Fruit fly (Drosophila melanogaster) whole organism, embryonic: ENCODE results near the gene Ir94a.

ENCODE experiments used
- CG10654 ChIP-seq: fragments of 200-800 bp; sonication (Bioruptor generic); optimal IDR thresholded peaks from 2 replicates; lab custom pipeline; 2016; ENCODE audit warnings: missing biosample characterization, missing genetic modification characterization
- CG12071 ChIP-seq: fragments of 200-800 bp; sonication (Bioruptor generic); optimal IDR thresholded peaks from 3 replicates; lab custom pipeline; 2018; ENCODE audit warnings: missing biosample characterization, mild to moderate bottlenecking, missing genetic modification characterization
- CG12219 ChIP-seq: fragments of 200-800 bp; sonication (Bioruptor generic); optimal IDR thresholded peaks from 3 replicates; lab custom pipeline; 2018; ENCODE audit warnings: missing biosample characterization, mild to moderate bottlenecking, missing genetic modification characterization
- CG12236 ChIP-seq: fragments of 200-800 bp; sonication (Bioruptor generic); optimal IDR thresholded peaks from 2 replicates; lab custom pipeline; 2016; ENCODE audit warnings: missing biosample characterization, missing genetic modification characterization
- CG12769 ChIP-seq: fragments of 200-800 bp; sonication (Bioruptor generic); optimal IDR thresholded peaks from 2 replicates; lab custom pipeline; 2019; ENCODE audit warnings: missing biosample characterization, mild to moderate bottlenecking, missing genetic modification characterization, moderate library complexity
- CG14710 ChIP-seq: fragments of 200-800 bp; sonication (Bioruptor generic); optimal IDR thresholded peaks from 3 replicates; lab custom pipeline; 2019; ENCODE audit warnings: missing biosample characterization, mild to moderate bottlenecking, missing genetic modification characterization, moderate library complexity
- CG16779 ChIP-seq: fragments of 200-800 bp; sonication (Bioruptor generic); IDR thresholded peaks from 2 replicates; pipeline ENCODE4 v1.3.6; 2022; ENCODE audit warnings: missing biosample characterization, missing genetic modification characterization
- CG17612 ChIP-seq: fragments of 200-800 bp; sonication (Bioruptor generic); IDR thresholded peaks from 2 replicates; pipeline ENCODE4 v1.3.6; 2022; ENCODE audit warnings: missing biosample characterization, missing genetic modification characterization
- CG18011 ChIP-seq: fragments of 200-800 bp; sonication (Bioruptor generic); optimal IDR thresholded peaks from 2 replicates; lab custom pipeline; 2017; ENCODE audit warnings: missing biosample characterization, missing genetic modification characterization, mild to moderate bottlenecking, moderate library complexity, missing genotype
- CG18619 ChIP-seq: fragments of 200-800 bp; sonication (Bioruptor generic); optimal IDR thresholded peaks from 3 replicates; lab custom pipeline; 2017; ENCODE audit warnings: missing biosample characterization, mild to moderate bottlenecking, missing genetic modification characterization
- CG2120 ChIP-seq: fragments of 200-800 bp; sonication (Bioruptor generic); optimal IDR thresholded peaks from 3 replicates; lab custom pipeline; 2016; ENCODE audit warnings: missing biosample characterization, missing genetic modification characterization
- CG30403 ChIP-seq: fragments of 200-800 bp; sonication (Bioruptor generic); optimal IDR thresholded peaks from 3 replicates; lab custom pipeline; 2016; ENCODE audit warnings: missing biosample characterization, missing genetic modification characterization
- CG31388 ChIP-seq: fragments of 200-800 bp; sonication (Bioruptor generic); optimal IDR thresholded peaks from 2 replicates; lab custom pipeline; 2016; ENCODE audit warnings: missing biosample characterization, missing genetic modification characterization
- CG5180 ChIP-seq: fragments of 200-800 bp; sonication (Bioruptor generic); optimal IDR thresholded peaks from 3 replicates; lab custom pipeline; 2017; ENCODE audit warnings: missing biosample characterization, missing genetic modification characterization, mild to moderate bottlenecking, moderate library complexity, missing genetic modification reagents
- CG6765 ChIP-seq: fragments of 200-800 bp; sonication (Bioruptor generic); optimal IDR thresholded peaks from 3 replicates; lab custom pipeline; 2017; ENCODE audit warnings: missing biosample characterization, mild to moderate bottlenecking, missing genetic modification characterization
- CG6813 ChIP-seq: fragments of 200-800 bp; sonication (Bioruptor generic); optimal IDR thresholded peaks from 2 replicates; lab custom pipeline; 2017; ENCODE audit warnings: missing biosample characterization, missing genetic modification characterization, mild to moderate bottlenecking, moderate library complexity, missing genetic modification reagents
- CG7357 ChIP-seq: fragments of 200-800 bp; sonication (Bioruptor generic); IDR thresholded peaks from 3 replicates; pipeline ENCODE4 v1.3.6; 2022; ENCODE audit warnings: missing biosample characterization, missing genetic modification characterization
- CG9727 ChIP-seq: fragments of 200-800 bp; sonication (Bioruptor generic); optimal IDR thresholded peaks from 3 replicates; lab custom pipeline; 2017; ENCODE audit warnings: missing biosample characterization, mild to moderate bottlenecking, missing genetic modification characterization
- CG9876 ChIP-seq: fragments of 200-800 bp; sonication (Bioruptor generic); optimal IDR thresholded peaks from 2 replicates; lab custom pipeline; 2016; ENCODE audit warnings: missing biosample characterization, missing genetic modification characterization
- Fer2 ChIP-seq: fragments of 200-800 bp; sonication (Bioruptor generic); optimal IDR thresholded peaks from 2 replicates; lab custom pipeline; 2018; ENCODE audit warnings: missing biosample characterization, mild to moderate bottlenecking, missing genetic modification characterization, moderate library complexity
- GATAe ChIP-seq: fragments of 200-800 bp; sonication (Bioruptor generic); conservative IDR thresholded peaks from 2 replicates; pipeline ENCODE4 v1.3.6; 2022; ENCODE audit warnings: missing biosample characterization, missing genetic modification characterization
- Gug ChIP-seq: fragments of 200-800 bp; sonication (Bioruptor generic); IDR thresholded peaks from 4 replicates; pipeline ENCODE4 v1.3.6; 2022; ENCODE audit warnings: missing biosample characterization, missing genetic modification characterization
- Myb ChIP-seq: fragments of 200-800 bp; sonication (Bioruptor generic); optimal IDR thresholded peaks from 2 replicates; lab custom pipeline; 2016; ENCODE audit warnings: missing biosample characterization, missing genetic modification characterization
- Nf-YB ChIP-seq: fragments of 200-800 bp; sonication (Bioruptor generic); optimal IDR thresholded peaks from 3 replicates; lab custom pipeline; 2019; ENCODE audit warnings: missing biosample characterization, mild to moderate bottlenecking, missing genetic modification characterization, moderate library complexity
- Poxn ChIP-seq: fragments of 200-800 bp; sonication (Bioruptor generic); IDR thresholded peaks from 2 replicates; pipeline ENCODE4 v1.3.6; 2022; ENCODE audit warnings: missing biosample characterization, missing genetic modification characterization
- Sry-β ChIP-seq: fragments of 200-800 bp; sonication (Bioruptor generic); optimal IDR thresholded peaks from 2 replicates; lab custom pipeline; 2018; ENCODE audit warnings: missing biosample characterization, mild to moderate bottlenecking, missing genetic modification characterization, moderate library complexity
- Ssrp ChIP-seq: fragments of 200-800 bp; sonication (Bioruptor generic); optimal IDR thresholded peaks from 2 replicates; lab custom pipeline; 2018; ENCODE audit warnings: missing biosample characterization, mild to moderate bottlenecking, missing genetic modification characterization, moderate library complexity
- Taf1 ChIP-seq: fragments of 200-800 bp; sonication (Bioruptor generic); IDR thresholded peaks from 2 replicates; pipeline ENCODE4 v1.3.6; 2022; ENCODE audit warnings: missing biosample characterization, missing genetic modification characterization
- Xbp1 ChIP-seq: fragments of 200-800 bp; sonication (Bioruptor generic); optimal IDR thresholded peaks from 3 replicates; lab custom pipeline; 2016; ENCODE audit warnings: missing biosample characterization, mild to moderate bottlenecking, missing genetic modification characterization
- bbx ChIP-seq: fragments of 200-800 bp; sonication (Bioruptor generic); IDR thresholded peaks from 2 replicates; pipeline ENCODE4 v1.3.6; 2022; ENCODE audit warnings: missing biosample characterization, missing genetic modification characterization; ENCODE audit not compliant: partially characterized antibody
- cad ChIP-seq: fragments of >200 bp; optimal IDR thresholded peaks from 2 replicates; lab custom pipeline; 2017; ENCODE audit warnings: missing biosample characterization, missing genetic modification characterization
- da ChIP-seq: fragments of 200-800 bp; sonication (Bioruptor generic); optimal IDR thresholded peaks from 2 replicates; lab custom pipeline; 2016; ENCODE audit warnings: missing biosample characterization, missing genetic modification characterization
- dati ChIP-seq: fragments of 200-800 bp; sonication (Bioruptor generic); IDR thresholded peaks from 2 replicates; pipeline ENCODE4 v1.3.6; 2022; ENCODE audit warnings: missing biosample characterization, missing genetic modification characterization
- dmrt11E ChIP-seq: fragments of 200-800 bp; sonication (Bioruptor generic); optimal IDR thresholded peaks from 3 replicates; lab custom pipeline; 2018; ENCODE audit warnings: missing biosample characterization, mild to moderate bottlenecking, missing genetic modification characterization, moderate library complexity
- dysf ChIP-seq: fragments of 200-800 bp; sonication (Bioruptor generic); IDR thresholded peaks from 3 replicates; pipeline ENCODE4 v1.3.6; 2022; ENCODE audit warnings: missing biosample characterization, missing genetic modification characterization
- fd64A ChIP-seq: fragments of 200-800 bp; sonication (Bioruptor generic); optimal IDR thresholded peaks from 3 replicates; lab custom pipeline; 2018; ENCODE audit warnings: missing biosample characterization, mild to moderate bottlenecking, missing genetic modification characterization
- gce ChIP-seq: fragments of 200-800 bp; sonication (Bioruptor generic); IDR thresholded peaks from 3 replicates; pipeline ENCODE4 v1.3.6; 2022; ENCODE audit warnings: missing biosample characterization, missing genetic modification characterization
- hb ChIP-seq: fragments of 200-800 bp; sonication (Bioruptor generic); IDR thresholded peaks from 3 replicates; pipeline ENCODE4 v1.3.6; 2022; ENCODE audit warnings: missing biosample characterization, missing genetic modification characterization; ENCODE audit not compliant: partially characterized antibody
- hth ChIP-seq: fragments of >200 bp; optimal IDR thresholded peaks from 2 replicates; lab custom pipeline; 2017; ENCODE audit warnings: inconsistent platforms
- insv ChIP-seq, 2 experiments: fragments of 200-800 bp; sonication (Bioruptor generic); optimal IDR thresholded peaks; 3 replicates each; lab custom pipeline; 2016 to 2018; ENCODE audit warnings: missing biosample characterization in 2 of 2, missing genetic modification characterization in 2 of 2
- knrl ChIP-seq: fragments of 200-800 bp; sonication (Bioruptor generic); IDR thresholded peaks from 3 replicates; pipeline ENCODE4 v1.3.6; 2022; ENCODE audit warnings: missing biosample characterization, missing genetic modification characterization; ENCODE audit not compliant: partially characterized antibody
- luna ChIP-seq: fragments of 200-800 bp; sonication (Bioruptor generic); optimal IDR thresholded peaks from 2 replicates; lab custom pipeline; 2016; ENCODE audit warnings: missing biosample characterization, missing genetic modification characterization
- maf-S ChIP-seq: fragments of 200-800 bp; sonication (Bioruptor generic); optimal IDR thresholded peaks from 2 replicates; lab custom pipeline; 2016; ENCODE audit warnings: missing biosample characterization, missing genetic modification characterization
- pfk ChIP-seq: fragments of 200-800 bp; sonication (Bioruptor generic); optimal IDR thresholded peaks from 2 replicates; lab custom pipeline; 2018; ENCODE audit warnings: missing biosample characterization, mild to moderate bottlenecking, missing genetic modification characterization, moderate library complexity
- shn ChIP-seq: fragments of 200-800 bp; sonication (Bioruptor generic); optimal IDR thresholded peaks from 3 replicates; lab custom pipeline; 2016; ENCODE audit warnings: missing biosample characterization, missing genetic modification characterization
- so ChIP-seq: fragments of 200-800 bp; sonication (Bioruptor generic); IDR thresholded peaks from 3 replicates; pipeline ENCODE4 v1.3.6; 2022; ENCODE audit warnings: missing biosample characterization, missing genetic modification characterization
- sob ChIP-seq: fragments of 200-800 bp; sonication (Bioruptor generic); IDR thresholded peaks from 2 replicates; pipeline ENCODE4 v1.3.6; 2022; ENCODE audit warnings: missing biosample characterization, missing genetic modification characterization
- trh ChIP-seq: fragments of 200-800 bp; sonication (Bioruptor generic); optimal IDR thresholded peaks from 2 replicates; lab custom pipeline; 2016; ENCODE audit warnings: missing biosample characterization, missing genetic modification characterization
- wdn ChIP-seq: fragments of 200-800 bp; sonication (Bioruptor generic); IDR thresholded peaks from 2 replicates; pipeline ENCODE4 v1.3.6; 2022; ENCODE audit warnings: missing biosample characterization, missing genetic modification characterization
- wor ChIP-seq: fragments of 200-800 bp; sonication (Bioruptor generic); IDR thresholded peaks from 2 replicates; pipeline ENCODE4 v1.3.6; 2022; ENCODE audit warnings: missing biosample characterization, missing genetic modification characterization
- zen ChIP-seq: fragments of 200-800 bp; sonication (Bioruptor generic); optimal IDR thresholded peaks from 3 replicates; lab custom pipeline; 2018; ENCODE audit warnings: missing biosample characterization, mild to moderate bottlenecking, missing genetic modification characterization, moderate library complexity
- zfh2 ChIP-seq: fragments of 200-800 bp; sonication (Bioruptor generic); optimal IDR thresholded peaks from 2 replicates; lab custom pipeline; 2016; ENCODE audit warnings: missing biosample characterization, missing genetic modification characterization

Gene Ir94a

DNA sequence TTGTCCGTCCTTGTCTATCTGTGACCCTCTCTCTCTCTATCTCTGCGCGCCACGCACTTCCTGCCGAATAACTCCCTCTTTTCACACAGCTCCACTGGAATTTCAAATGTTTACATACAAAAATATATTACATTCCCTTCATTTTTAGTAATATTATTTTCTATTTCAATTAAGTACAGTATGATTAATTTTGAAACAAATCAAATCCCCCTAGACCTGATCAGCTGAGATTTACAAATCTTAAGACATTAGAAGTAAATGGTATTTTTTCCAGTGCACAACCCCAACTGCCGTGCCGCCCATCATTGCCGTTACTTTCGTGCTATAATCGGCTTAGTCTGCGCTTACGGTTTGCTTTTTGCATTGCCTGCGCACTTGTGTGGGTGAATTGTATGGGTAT lies 4.9 kb upstream of the Ir94a start (continued):
- TF ChIP-seq CG12769 (tag; lab: Kevin White, UChicago) (peak; percentile 68), CG12071 (GFP tag; lab: Kevin White, UChicago) (peak; percentile 83), knrl (GFP tag; lab: Robert Waterston, UW) (no peak), cad (GFP tag; lab: Kevin White, UChicago) (no peak), Nf-YB (GFP tag; lab: Kevin White, UChicago) (no peak), CG14710 (tag; lab: Kevin White, UChicago) (no peak), wor (GFP tag; lab: Robert Waterston, UW) (no peak), Poxn (GFP tag; lab: Robert Waterston, UW) (0 out of 2 replicates have a peak, but pooled peaks have one; percentile 23), luna (no peak), CG16779 (GFP tag; lab: Robert Waterston, UW) (no peak), wdn (GFP tag; lab: Robert Waterston, UW) (no peak), CG10654 (GFP tag; lab: Kevin White, UChicago) (peak; percentile 18), CG9727 (GFP tag; lab: Kevin White, UChicago) (no peak), CG18619 (GFP tag; lab: Kevin White, UChicago) (peak; percentile 8), CG5180 (peak; percentile 14), da (GFP tag; lab: Kevin White, UChicago) (no peak), GATAe (GFP tag; lab: Robert Waterston, UW) (no peak), hb (GFP tag; lab: Robert Waterston, UW) (no peak), Sry-β (GFP tag; lab: Kevin White, UChicago) (no peak), CG6765 (peak; percentile 39), CG30403 (GFP tag; lab: Kevin White, UChicago) (peak; percentile 48), maf-S (no peak), Taf1 (GFP tag; lab: Robert Waterston, UW) (no peak), bbx (GFP tag; lab: Robert Waterston, UW) (no peak), dmrt11E (no peak), Myb (GFP tag; lab: Kevin White, UChicago) (no peak), CG12219 (no peak), pfk (no peak), CG31388 (GFP tag; lab: Kevin White, UChicago) (no peak), CG18011 (GFP tag; lab: Kevin White, UChicago) (no peak), CG2120 (GFP tag; lab: Kevin White, UChicago) (peak; percentile 67), CG6813 (no peak), Ssrp (peak; percentile 8), gce (no peak), Xbp1 (GFP tag; lab: Kevin White, UChicago) (peak; percentile 43), zen (tag; lab: Kevin White, UChicago) (no peak), CG7357 (peak; percentile 36; the same call in 1 of the 3 replicates), CG12236 (GFP tag; lab: Kevin White, UChicago) (no peak), fd64A (GFP tag; lab: Kevin White, UChicago) (no peak), dati (GFP tag; lab: Robert Waterston, UW) (no peak), shn (GFP tag; lab: Kevin White, UChicago) (no peak), so (no peak), zfh2 (GFP tag; lab: Kevin White, UChicago) (no peak), insv (GFP tag; optimal IDR thresholded peaks at IDR 0.05; lab: Kevin White, UChicago) (no peak), trh (GFP tag; lab: Kevin White, UChicago) (no peak), CG17612 (no peak), Gug (GFP tag; lab: Robert Waterston, UW) (no peak), sob (GFP tag; lab: Robert Waterston, UW) (0 out of 2 replicates have a peak, but pooled peaks have one; percentile 34), CG9876 (GFP tag; lab: Kevin White, UChicago) (no peak), Fer2 (tag; lab: Kevin White, UChicago) (peak; percentile 41), hth (no peak), dysf (GFP tag; lab: Robert Waterston, UW) (peak; percentile 66; the same call in 1 of the 3 replicates)
